Fruit fly (Drosophila melanogaster) Kc167 (cell line): ENCODE data around the gene Cpr76Bb.

Experiments used
- Myc ChIP-seq: fragments of >200 bp; optimal IDR thresholded peaks from 2 replicates; lab custom pipeline; 2017; ENCODE audit warnings: missing external identifiers
- Sin3A ChIP-seq: fragments of >200 bp; optimal IDR thresholded peaks from 2 replicates; lab custom pipeline; 2018; ENCODE audit warnings: missing external identifiers
- h ChIP-seq: fragments of >200 bp; optimal IDR thresholded peaks from 3 replicates; lab custom pipeline; 2018; ENCODE audit warnings: missing external identifiers
- insv ChIP-seq: fragments of >200 bp; optimal IDR thresholded peaks from 3 replicates; lab custom pipeline; 2018; ENCODE audit warnings: missing external identifiers
- psq ChIP-seq: fragments of >200 bp; optimal IDR thresholded peaks from 2 replicates; lab custom pipeline; 2017; ENCODE audit warnings: missing external identifiers
- ttk ChIP-seq: sonication (Bioruptor generic); optimal IDR thresholded peaks from 2 replicates; lab custom pipeline; 2017; ENCODE audit warnings: missing external identifiers

- TF ChIP-seq h (lab: Kevin White, UChicago) (no peak), Sin3A (lab: Kevin White, UChicago) (no peak), ttk (lab: Kevin White, UChicago) (no peak), psq (lab: Kevin White, UChicago) (no peak), insv (lab: Kevin White, UChicago) (no peak), Myc (lab: Kevin White, UChicago) (no peak)
These were observed 36.5 kb downstream of the Cpr76Bb start for dm6 chr3L:19555906-19556457.
